Worm (Caenorhabditis elegans) whole organism, late embryonic: ENCODE data around the gene C24D10.2.

Experiments used
- K02D7.2 ChIP-seq: sonication (generic microtip); optimal IDR thresholded peaks from 2 replicates; lab custom pipeline; 2017; ENCODE audit warnings: mild to moderate bottlenecking, missing genetic modification characterization, missing compliant biosample characterization
- K09A11.1 ChIP-seq: sonication (generic microtip); optimal IDR thresholded peaks from 2 replicates; lab custom pipeline; 2017; ENCODE audit warnings: antibody characterized with exemption, mild to moderate bottlenecking, missing genetic modification characterization, missing compliant biosample characterization; ENCODE audit not compliant: insufficient read depth
- ahr-1 ChIP-seq: sonication (generic microtip); optimal IDR thresholded peaks from 2 replicates; lab custom pipeline; 2016; ENCODE audit warnings: missing genetic modification characterization, missing compliant biosample characterization
- ama-1 ChIP-seq: fragments of 150-350 bp; optimal IDR thresholded peaks from 2 replicates; lab custom pipeline; 2014
- ceh-14 ChIP-seq: sonication (generic microtip); optimal IDR thresholded peaks from 2 replicates; lab custom pipeline; 2016; ENCODE audit warnings: missing genotype, missing genetic modification characterization, missing compliant biosample characterization
- ceh-18 ChIP-seq: sonication (generic microtip); optimal IDR thresholded peaks from 2 replicates; lab custom pipeline; 2016; ENCODE audit warnings: missing genetic modification characterization, missing compliant biosample characterization
- ceh-19 ChIP-seq: fragments of 200-800 bp; sonication (Bioruptor generic); optimal IDR thresholded peaks from 2 replicates; lab custom pipeline; 2018; ENCODE audit warnings: mild to moderate bottlenecking, missing genetic modification characterization, missing compliant biosample characterization
- ceh-30 ChIP-seq: fragments of 150-350 bp; optimal IDR thresholded peaks from 2 replicates; lab custom pipeline; 2014; ENCODE audit warnings: missing biosample characterization, missing genetic modification characterization
- ceh-31 ChIP-seq: sonication (generic microtip); optimal IDR thresholded peaks from 2 replicates; lab custom pipeline; 2016; ENCODE audit warnings: missing genetic modification characterization, missing compliant biosample characterization
- ceh-34 ChIP-seq: sonication (generic microtip); optimal IDR thresholded peaks from 2 replicates; lab custom pipeline; 2016; ENCODE audit warnings: mild to moderate bottlenecking, missing genetic modification characterization, missing compliant biosample characterization
- ceh-48 ChIP-seq: sonication (generic microtip); optimal IDR thresholded peaks from 2 replicates; lab custom pipeline; 2016; ENCODE audit warnings: missing genetic modification characterization, inconsistent platforms, missing compliant biosample characterization
- ceh-9 ChIP-seq: sonication (generic microtip); optimal IDR thresholded peaks from 2 replicates; lab custom pipeline; 2016; ENCODE audit warnings: mild to moderate bottlenecking, missing genetic modification characterization, inconsistent platforms, missing compliant biosample characterization
- che-1 ChIP-seq: sonication (generic microtip); optimal IDR thresholded peaks from 2 replicates; lab custom pipeline; 2016; ENCODE audit warnings: mild to moderate bottlenecking, missing genetic modification characterization, missing compliant biosample characterization
- elt-2 ChIP-seq: sonication (generic microtip); optimal IDR thresholded peaks from 2 replicates; lab custom pipeline; 2016; ENCODE audit warnings: missing genetic modification reagents, missing genetic modification characterization, missing compliant biosample characterization
- fax-1 ChIP-seq: sonication (generic microtip); optimal IDR thresholded peaks from 2 replicates; lab custom pipeline; 2016; ENCODE audit warnings: missing genotype, missing genetic modification characterization, missing compliant biosample characterization
- fkh-10 ChIP-seq: fragments of 150-350 bp; optimal IDR thresholded peaks from 2 replicates; lab custom pipeline; 2014; ENCODE audit warnings: missing biosample characterization, missing genetic modification reagents, missing genetic modification characterization
- gmeb-2 ChIP-seq: sonication (generic microtip); optimal IDR thresholded peaks from 2 replicates; lab custom pipeline; 2016; ENCODE audit warnings: missing genetic modification characterization, inconsistent platforms, missing compliant biosample characterization
- hlh-15 ChIP-seq: sonication (generic microtip); optimal IDR thresholded peaks from 2 replicates; lab custom pipeline; 2016; ENCODE audit warnings: missing genetic modification characterization, missing compliant biosample characterization
- hlh-30 ChIP-seq: sonication (generic microtip); optimal IDR thresholded peaks from 2 replicates; lab custom pipeline; 2017; ENCODE audit warnings: antibody characterized with exemption, missing genetic modification characterization, missing compliant biosample characterization; ENCODE audit not compliant: insufficient read depth
- lim-6 ChIP-seq: sonication (generic microtip); optimal IDR thresholded peaks from 2 replicates; lab custom pipeline; 2016; ENCODE audit warnings: missing genetic modification characterization, missing compliant biosample characterization
- madf-2 ChIP-seq: sonication (generic microtip); optimal IDR thresholded peaks from 2 replicates; lab custom pipeline; 2017; ENCODE audit warnings: missing genetic modification characterization, missing compliant biosample characterization
- mec-3 ChIP-seq: sonication (generic microtip); optimal IDR thresholded peaks from 2 replicates; lab custom pipeline; 2016; ENCODE audit warnings: borderline replicate concordance, missing genetic modification characterization, missing compliant biosample characterization
- nfya-1 ChIP-seq: sonication (generic microtip); optimal IDR thresholded peaks from 2 replicates; lab custom pipeline; 2017; ENCODE audit warnings: missing genetic modification characterization, mild to moderate bottlenecking, missing compliant biosample characterization, antibody characterized with exemption, moderate library complexity
- pqm-1 ChIP-seq: sonication (generic microtip); optimal IDR thresholded peaks from 2 replicates; lab custom pipeline; 2016; ENCODE audit warnings: missing genetic modification characterization, missing compliant biosample characterization
- pros-1 ChIP-seq: fragments of 150-350 bp; optimal IDR thresholded peaks from 2 replicates; lab custom pipeline; 2014; ENCODE audit warnings: missing biosample characterization, missing genetic modification reagents, missing genetic modification characterization
- ref-2 ChIP-seq: sonication (generic microtip); optimal IDR thresholded peaks from 2 replicates; lab custom pipeline; 2016; ENCODE audit warnings: missing genetic modification characterization, missing compliant biosample characterization
- sdc-2 ChIP-seq: sonication (generic microtip); optimal IDR thresholded peaks from 2 replicates; lab custom pipeline; 2016; ENCODE audit warnings: missing genotype, missing genetic modification characterization, missing compliant biosample characterization
- tbx-2 ChIP-seq: sonication (generic microtip); optimal IDR thresholded peaks from 2 replicates; lab custom pipeline; 2016; ENCODE audit warnings: missing genetic modification characterization, missing compliant biosample characterization
- unc-3 ChIP-seq, 2 experiments: fragments of 200-800 bp in 1 of 2; sonication (Bioruptor generic) in 1 of 2; sonication (generic microtip) in 1 of 2; conservative IDR thresholded peaks in 1 of 2; optimal IDR thresholded peaks in 1 of 2; 2 replicates each; pipeline versions ENCODE4 v1.3.6 to Lab custom; 2016 to 2022; ENCODE audit warnings: missing compliant biosample characterization in 2 of 2, missing genetic modification characterization in 2 of 2, missing genetic modification reagents in 1 of 2
- unc-42 ChIP-seq: sonication (generic microtip); optimal IDR thresholded peaks from 2 replicates; lab custom pipeline; 2016; ENCODE audit warnings: missing genotype, missing genetic modification characterization, missing compliant biosample characterization
- unc-55 ChIP-seq: sonication (generic microtip); optimal IDR thresholded peaks from 2 replicates; lab custom pipeline; 2017; ENCODE audit warnings: missing biosample characterization, missing genetic modification reagents, missing genetic modification characterization
- zip-5 ChIP-seq: sonication (generic microtip); optimal IDR thresholded peaks from 2 replicates; lab custom pipeline; 2016; ENCODE audit warnings: missing genetic modification characterization, missing compliant biosample characterization
- ztf-16 ChIP-seq: sonication (generic microtip); optimal IDR thresholded peaks from 2 replicates; lab custom pipeline; 2017; ENCODE audit warnings: missing genetic modification characterization, missing compliant biosample characterization

C24D10.2 gene

ce11 chrIV:5206716-5207115 lies 43.6 kb downstream of the C24D10.2 start:
- no peak for TF ChIP-seq unc-3 (GFP tag; conservative IDR thresholded peaks at IDR 0.05; lab: Robert Waterston, UW)
- TF ChIP-seq unc-3 (tag; optimal IDR thresholded peaks at IDR 0.05; lab: Kevin White, UChicago) = no peak
- no peak for TF ChIP-seq ama-1 (lab: Kevin White, UChicago)
- TF ChIP-seq K02D7.2 (tag; lab: Kevin White, UChicago) = no peak
- TF ChIP-seq ceh-19 = no peak
- TF ChIP-seq gmeb-2 = no peak
- no peak for TF ChIP-seq ahr-1
- no peak for TF ChIP-seq ceh-48
- no peak for TF ChIP-seq fax-1 (tag; lab: Kevin White, UChicago)
- no peak for TF ChIP-seq pros-1 (tag; lab: Kevin White, UChicago)
- no peak for TF ChIP-seq mec-3 (tag; lab: Kevin White, UChicago)
- no peak for TF ChIP-seq pqm-1 (tag; lab: Kevin White, UChicago)
- no peak for TF ChIP-seq ztf-16 (tag; lab: Kevin White, UChicago)
- TF ChIP-seq sdc-2 (tag; lab: Kevin White, UChicago) = no peak
- no peak for TF ChIP-seq ceh-9
- TF ChIP-seq unc-42 (tag; lab: Kevin White, UChicago) = no peak

- TF ChIP-seq madf-2 (tag; lab: Kevin White, UChicago) (peak; percentile 17), lim-6 (tag; lab: Kevin White, UChicago) (no peak), unc-55 (GFP tag; lab: Kevin White, UChicago) (peak; percentile 55), hlh-15 (tag; lab: Kevin White, UChicago) (no peak), che-1 (tag; lab: Kevin White, UChicago) (peak; percentile 30), hlh-30 (tag; lab: Kevin White, UChicago) (no peak), ceh-34 (tag; lab: Kevin White, UChicago) (peak; percentile 63), ceh-31 (tag; lab: Kevin White, UChicago) (peak; percentile 54), tbx-2 (tag; lab: Kevin White, UChicago) (peak; percentile 71), ceh-48 (peak; percentile 32), ztf-16 (tag; lab: Kevin White, UChicago) (peak; percentile 12), fkh-10 (GFP tag; lab: Kevin White, UChicago) (no peak), nfya-1 (peak; percentile 54), zip-5 (tag; lab: Kevin White, UChicago) (no peak), elt-2 (tag; lab: Kevin White, UChicago) (peak; percentile 33), unc-42 (tag; lab: Kevin White, UChicago) (peak; percentile 73), unc-3 (GFP tag; conservative IDR thresholded peaks at IDR 0.05; lab: Robert Waterston, UW) (0 out of 2 replicates have a peak, but pooled peaks have one; percentile 35), unc-3 (tag; optimal IDR thresholded peaks at IDR 0.05; lab: Kevin White, UChicago) (no peak), ceh-18 (tag; lab: Kevin White, UChicago) (peak; percentile 59), ceh-14 (tag; lab: Kevin White, UChicago) (peak; percentile 6)
Observed at ce11 chrIV:5209390-5209789, 46.3 kb downstream of the C24D10.2 start, which contains the start of the genes Y59E9AL.36 and nbet-1. Gene Y59E9AL.36, minus strand, starts transcription at chrIV:5209481. Gene nbet-1, plus strand, starts transcription at chrIV:5209501.

ce11 chrIV:5210606-5211005 lies 47.5 kb downstream of the C24D10.2 start:
- TF ChIP-seq ceh-30 (tag; lab: Kevin White, UChicago) (no peak), pqm-1 (tag; lab: Kevin White, UChicago) (no peak), ama-1 (lab: Kevin White, UChicago) (no peak), ref-2 (tag; lab: Kevin White, UChicago) (no peak), unc-3 (GFP tag; conservative IDR thresholded peaks at IDR 0.05; lab: Robert Waterston, UW) (no peak), unc-3 (tag; optimal IDR thresholded peaks at IDR 0.05; lab: Kevin White, UChicago) (no peak), K09A11.1 (no peak), ceh-18 (tag; lab: Kevin White, UChicago) (no peak)
